Worm (Caenorhabditis elegans) whole organism, L4/young adult: ENCODE data around the gene kin-16.

Experiments used
- W03F9.2 ChIP-seq: fragments of 150-350 bp; optimal IDR thresholded peaks from 2 replicates; lab custom pipeline; 2014; ENCODE audit warnings: missing biosample characterization, missing genetic modification characterization
- him-1 ChIP-seq: sonication (generic microtip); optimal IDR thresholded peaks from 2 replicates; lab custom pipeline; 2016; ENCODE audit warnings: missing genotype, missing genetic modification reagents, missing genetic modification characterization, missing compliant biosample characterization

DNA sequence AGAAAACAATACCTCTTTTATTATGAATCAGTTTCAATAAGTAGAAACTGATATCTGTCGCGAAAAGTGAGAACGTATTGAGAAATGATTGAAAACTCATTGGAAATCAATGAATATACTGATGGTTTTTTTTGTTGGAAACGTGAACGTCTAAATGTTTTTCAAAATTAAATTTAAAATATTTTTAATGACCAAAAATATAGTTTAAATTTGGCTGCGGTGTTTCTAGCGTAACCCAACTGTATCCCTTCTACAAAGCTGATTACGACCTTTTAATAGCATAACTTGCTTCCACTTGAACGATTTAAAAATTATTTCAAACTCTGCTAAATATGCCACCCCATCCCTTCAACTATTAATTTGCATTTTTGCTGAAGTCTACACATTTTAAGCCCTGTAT lies 24.4 kb downstream of the kin-16 start, which contains the start of gene M176.9:
- TF ChIP-seq W03F9.2 (tag; lab: Kevin White, UChicago), result no peak
- no peak for TF ChIP-seq him-1 (tag; lab: Kevin White, UChicago)
